Worm (Caenorhabditis elegans) whole organism, young adult: ENCODE results near the gene W06A7.2.
A peak's percentile ranks its signal among the peaks of the same experiment; 100 is the strongest.

Experiments used
- F10E7.11 ChIP-seq: sonication (generic microtip); optimal IDR thresholded peaks from 2 replicates; lab custom pipeline; 2017; ENCODE audit warnings: mild to moderate bottlenecking, missing genetic modification characterization, moderate library complexity, missing compliant biosample characterization
- F57A8.1 ChIP-seq: fragments of 200-800 bp; sonication (Bioruptor generic); optimal IDR thresholded peaks from 2 replicates; lab custom pipeline; 2018; ENCODE audit warnings: mild to moderate bottlenecking, missing genetic modification characterization, moderate library complexity, missing compliant biosample characterization
- T07F8.4 ChIP-seq: sonication (generic microtip); optimal IDR thresholded peaks from 2 replicates; lab custom pipeline; 2016; ENCODE audit warnings: mild to moderate bottlenecking, missing genetic modification characterization, moderate library complexity, missing compliant biosample characterization
- Y53G8AR.9 ChIP-seq: fragments of 200-800 bp; sonication (Bioruptor generic); conservative IDR thresholded peaks from 2 replicates; pipeline ENCODE4 v1.3.6; 2022; ENCODE audit warnings: missing genetic modification reagents, missing genetic modification characterization, missing compliant biosample characterization
- Y95B8A.8 ChIP-seq: fragments of 200-800 bp; sonication (Bioruptor generic); IDR thresholded peaks from 2 replicates; pipeline ENCODE4 v1.3.6; 2022; ENCODE audit warnings: missing genetic modification reagents, missing genetic modification characterization, missing compliant biosample characterization
- aptf-2 ChIP-seq: fragments of 200-800 bp; sonication (Bioruptor generic); conservative IDR thresholded peaks from 2 replicates; pipeline ENCODE4 v1.3.6; 2022; ENCODE audit warnings: missing genetic modification reagents, missing genetic modification characterization, missing compliant biosample characterization
- atf-7 ChIP-seq: sonication (generic microtip); optimal IDR thresholded peaks from 2 replicates; lab custom pipeline; 2017; ENCODE audit warnings: mild to moderate bottlenecking, missing genetic modification characterization, missing compliant biosample characterization
- athp-1 ChIP-seq: sonication (generic microtip); optimal IDR thresholded peaks from 2 replicates; lab custom pipeline; 2017; ENCODE audit warnings: mild to moderate bottlenecking, missing genetic modification characterization, missing compliant biosample characterization
- attf-6 ChIP-seq: fragments of 200-800 bp; sonication (Bioruptor generic); IDR thresholded peaks from 2 replicates; pipeline ENCODE4 v1.3.6; 2022; ENCODE audit warnings: missing genetic modification reagents, missing genetic modification characterization, missing compliant biosample characterization
- cebp-1 ChIP-seq, 2 experiments: fragments of 200-800 bp in 1 of 2; sonication (Bioruptor generic) in 1 of 2; sonication (generic microtip) in 1 of 2; IDR thresholded peaks in 1 of 2; optimal IDR thresholded peaks in 1 of 2; 2 replicates each; pipeline versions ENCODE4 v1.3.6 to Lab custom; 2017 to 2022; ENCODE audit warnings: missing compliant biosample characterization in 2 of 2, missing genetic modification characterization in 2 of 2, mild to moderate bottlenecking in 1 of 2, missing genetic modification reagents in 1 of 2, moderate library complexity in 1 of 2
- ceh-79 ChIP-seq: sonication (generic microtip); optimal IDR thresholded peaks from 2 replicates; lab custom pipeline; 2017; ENCODE audit warnings: mild to moderate bottlenecking, missing genetic modification characterization, missing compliant biosample characterization
- chd-7 ChIP-seq: sonication (generic microtip); optimal IDR thresholded peaks from 2 replicates; lab custom pipeline; 2016; ENCODE audit warnings: mild to moderate bottlenecking, missing genetic modification characterization, moderate library complexity, missing compliant biosample characterization
- dox-1 ChIP-seq: fragments of 200-800 bp; sonication (Bioruptor generic); IDR thresholded peaks from 2 replicates; pipeline ENCODE4 v1.3.6; 2022; ENCODE audit warnings: missing genetic modification reagents, missing genetic modification characterization, missing compliant biosample characterization
- egrh-3 ChIP-seq: fragments of 200-800 bp; sonication (Bioruptor generic); IDR thresholded peaks from 2 replicates; pipeline ENCODE4 v1.3.6; 2022; ENCODE audit warnings: missing genetic modification reagents, missing genetic modification characterization, missing compliant biosample characterization
- ets-4 ChIP-seq: fragments of 200-800 bp; sonication (Bioruptor generic); optimal IDR thresholded peaks from 2 replicates; lab custom pipeline; 2018; ENCODE audit warnings: mild to moderate bottlenecking, missing genetic modification characterization, missing compliant biosample characterization
- fkh-3 ChIP-seq: sonication (generic microtip); optimal IDR thresholded peaks from 2 replicates; lab custom pipeline; 2016; ENCODE audit warnings: mild to moderate bottlenecking, missing genetic modification characterization, missing compliant biosample characterization
- hmg-1.2 ChIP-seq: fragments of 200-800 bp; sonication (Bioruptor generic); IDR thresholded peaks from 2 replicates; pipeline ENCODE4 v1.3.6; 2022; ENCODE audit warnings: missing genetic modification reagents, missing genetic modification characterization, missing compliant biosample characterization
- let-526 ChIP-seq: fragments of 200-800 bp; sonication (Bioruptor generic); IDR thresholded peaks from 2 replicates; pipeline ENCODE4 v1.3.6; 2022; ENCODE audit warnings: missing genetic modification reagents, missing genetic modification characterization, missing compliant biosample characterization
- let-607 ChIP-seq, 2 experiments: fragments of 200-800 bp in 1 of 2; sonication (Bioruptor generic) in 1 of 2; sonication (generic microtip) in 1 of 2; optimal IDR thresholded peaks; 2 replicates each; lab custom pipeline; 2016 to 2018; ENCODE audit warnings: mild to moderate bottlenecking in 2 of 2, missing compliant biosample characterization in 2 of 2, missing genetic modification characterization in 2 of 2, moderate library complexity in 2 of 2, missing genotype in 1 of 2
- lin-40 ChIP-seq: sonication (generic microtip); optimal IDR thresholded peaks from 2 replicates; lab custom pipeline; 2016; ENCODE audit warnings: missing genetic modification characterization, mild to moderate bottlenecking, missing compliant biosample characterization, missing genotype, missing genetic modification reagents
- madf-10 ChIP-seq: sonication (generic microtip); optimal IDR thresholded peaks from 2 replicates; lab custom pipeline; 2016; ENCODE audit warnings: mild to moderate bottlenecking, missing genetic modification characterization, missing compliant biosample characterization
- madf-3 ChIP-seq: fragments of 200-800 bp; sonication (Bioruptor generic); IDR thresholded peaks from 2 replicates; pipeline ENCODE4 v1.3.6; 2022; ENCODE audit warnings: missing genetic modification reagents, missing genetic modification characterization, missing compliant biosample characterization
- madf-8 ChIP-seq: fragments of 200-800 bp; sonication (Bioruptor generic); conservative IDR thresholded peaks from 2 replicates; pipeline ENCODE4 v1.3.6; 2022; ENCODE audit warnings: missing genetic modification reagents, missing genetic modification characterization, missing compliant biosample characterization
- mel-28 ChIP-seq: sonication (generic microtip); optimal IDR thresholded peaks from 2 replicates; lab custom pipeline; 2016; ENCODE audit warnings: borderline replicate concordance, mild to moderate bottlenecking, missing genetic modification characterization, missing compliant biosample characterization
- nfya-1 ChIP-seq: sonication (generic microtip); optimal IDR thresholded peaks from 2 replicates; lab custom pipeline; 2017; ENCODE audit warnings: antibody characterized with exemption, missing compliant biosample characterization, missing genetic modification characterization, borderline replicate concordance; ENCODE audit not compliant: insufficient read depth
- nfya-2 ChIP-seq: fragments of 200-800 bp; sonication (Bioruptor generic); IDR thresholded peaks from 2 replicates; pipeline ENCODE4 v1.3.6; 2022; ENCODE audit warnings: missing genetic modification reagents, missing genetic modification characterization, missing compliant biosample characterization
- nfyb-1 ChIP-seq: fragments of 200-800 bp; sonication (Bioruptor generic); IDR thresholded peaks from 2 replicates; pipeline ENCODE4 v1.3.6; 2022; ENCODE audit warnings: missing genetic modification reagents, missing genetic modification characterization, missing compliant biosample characterization
- nhr-90 ChIP-seq: sonication (generic microtip); optimal IDR thresholded peaks from 2 replicates; lab custom pipeline; 2016; ENCODE audit warnings: missing genotype, mild to moderate bottlenecking, missing genetic modification characterization, missing compliant biosample characterization
- pbrm-1 ChIP-seq: fragments of 200-800 bp; sonication (Bioruptor generic); IDR thresholded peaks from 2 replicates; pipeline ENCODE4 v1.3.6; 2022; ENCODE audit warnings: missing genetic modification reagents, missing genetic modification characterization, missing compliant biosample characterization
- rcor-1 ChIP-seq: fragments of 200-800 bp; sonication (Bioruptor generic); IDR thresholded peaks from 2 replicates; pipeline ENCODE4 v1.3.6; 2022; ENCODE audit warnings: missing genetic modification reagents, missing genetic modification characterization, missing compliant biosample characterization
- repo-1 ChIP-seq: sonication (generic microtip); optimal IDR thresholded peaks from 2 replicates; lab custom pipeline; 2017; ENCODE audit warnings: mild to moderate bottlenecking, missing genetic modification characterization, missing compliant biosample characterization
- sea-2 ChIP-seq: fragments of 200-800 bp; sonication (Bioruptor generic); IDR thresholded peaks from 2 replicates; pipeline ENCODE4 v1.3.6; 2022; ENCODE audit warnings: missing genetic modification characterization, missing compliant biosample characterization
- somi-1 ChIP-seq: fragments of 200-800 bp; sonication (Bioruptor generic); optimal IDR thresholded peaks from 2 replicates; lab custom pipeline; 2018; ENCODE audit warnings: mild to moderate bottlenecking, missing genetic modification characterization, missing compliant biosample characterization
- tlf-1 ChIP-seq: fragments of 200-800 bp; sonication (Bioruptor generic); optimal IDR thresholded peaks from 2 replicates; lab custom pipeline; 2018; ENCODE audit warnings: mild to moderate bottlenecking, missing genetic modification characterization, missing compliant biosample characterization
- unc-130 ChIP-seq: sonication (generic microtip); optimal IDR thresholded peaks from 2 replicates; lab custom pipeline; 2016; ENCODE audit warnings: missing genetic modification reagents, missing genetic modification characterization, missing compliant biosample characterization
- zfh-2 ChIP-seq: fragments of 200-800 bp; sonication (Bioruptor generic); conservative IDR thresholded peaks from 2 replicates; pipeline ENCODE4 v1.3.6; 2022; ENCODE audit warnings: missing genetic modification reagents, missing genetic modification characterization, missing compliant biosample characterization
- ztf-18 ChIP-seq: sonication (generic microtip); optimal IDR thresholded peaks from 2 replicates; lab custom pipeline; 2016; ENCODE audit warnings: missing genotype, mild to moderate bottlenecking, missing genetic modification characterization, missing compliant biosample characterization
- ztf-28 ChIP-seq: fragments of 200-800 bp; sonication (Bioruptor generic); IDR thresholded peaks from 2 replicates; pipeline ENCODE4 v1.3.6; 2022; ENCODE audit warnings: missing genetic modification reagents, missing genetic modification characterization, missing compliant biosample characterization
- ztf-3 ChIP-seq: fragments of 200-800 bp; sonication (Bioruptor generic); optimal IDR thresholded peaks from 2 replicates; lab custom pipeline; 2018; ENCODE audit warnings: mild to moderate bottlenecking, missing genetic modification characterization, missing compliant biosample characterization

Gene W06A7.2

DNA sequence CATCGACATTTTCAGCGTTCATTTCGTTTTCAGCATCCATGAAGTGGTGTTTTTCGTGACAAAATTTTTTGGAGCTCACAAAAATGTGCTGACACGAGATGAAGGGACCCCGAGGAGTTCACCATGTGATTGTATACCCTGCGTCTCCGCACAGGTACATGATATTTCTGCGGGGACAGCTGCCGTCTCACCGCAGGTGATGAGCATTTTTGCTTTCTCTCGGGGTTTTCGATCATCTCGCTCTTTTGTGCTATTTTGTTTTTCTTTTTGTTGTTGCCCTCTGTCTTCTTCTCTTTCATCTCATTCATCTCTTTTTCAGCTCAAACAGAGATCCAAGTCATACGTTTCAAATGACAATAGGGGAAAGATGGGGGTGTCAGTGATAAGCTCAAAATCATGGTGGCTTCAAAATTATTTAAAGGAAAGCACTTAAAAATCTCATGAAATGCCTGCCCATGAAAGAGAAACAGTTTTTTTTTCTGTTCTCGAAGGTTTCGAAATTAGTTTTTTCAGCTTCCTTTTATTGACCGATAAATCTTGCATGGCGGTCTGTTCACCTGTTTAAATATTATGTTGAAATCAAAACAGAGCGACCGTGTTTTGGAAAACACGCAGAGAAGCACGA, 25.8 kb downstream of the W06A7.2 start, which contains the start of gene ret-1 (continued):
- no peak for TF ChIP-seq fkh-3
- no peak for TF ChIP-seq tlf-1
- TF ChIP-seq ztf-28 (GFP tag; lab: Robert Waterston, UW), result no peak
- peak; percentile 58 for TF ChIP-seq chd-7
- TF ChIP-seq ets-4, result no peak
- no peak for TF ChIP-seq repo-1
- TF ChIP-seq dox-1 (GFP tag; lab: Robert Waterston, UW), result peak; percentile 30; the same call in 1 of the 2 replicates
- TF ChIP-seq madf-10 (tag; lab: Kevin White, UChicago), result no peak
- TF ChIP-seq F57A8.1 (GFP tag; lab: Kevin White, UChicago), result no peak
- TF ChIP-seq rcor-1 (GFP tag; lab: Robert Waterston, UW), result no peak
- no peak for TF ChIP-seq mel-28 (tag; lab: Kevin White, UChicago)
- TF ChIP-seq nhr-90 (tag; lab: Kevin White, UChicago), result peak; percentile 14
- no peak for TF ChIP-seq F10E7.11 (tag; lab: Kevin White, UChicago)
- TF ChIP-seq nfya-1 (tag; lab: Kevin White, UChicago), result no peak
- no peak; the same call in 1 of the 2 replicates for TF ChIP-seq aptf-2 (GFP tag; lab: Robert Waterston, UW)
- no peak for TF ChIP-seq attf-6 (GFP tag; lab: Robert Waterston, UW)
- TF ChIP-seq nfyb-1 (GFP tag; lab: Robert Waterston, UW), result no peak
- TF ChIP-seq athp-1 (tag; lab: Kevin White, UChicago), result no peak
- TF ChIP-seq Y95B8A.8 (GFP tag; lab: Robert Waterston, UW), result no peak
- TF ChIP-seq madf-3 (GFP tag; lab: Robert Waterston, UW), result 0 out of 2 replicates have a peak, but pooled peaks have one; percentile 57
- no peak for TF ChIP-seq ztf-18 (tag; lab: Kevin White, UChicago)
- no peak for TF ChIP-seq atf-7 (tag; lab: Kevin White, UChicago)
- no peak for TF ChIP-seq lin-40 (tag; lab: Kevin White, UChicago)
- TF ChIP-seq T07F8.4, result no peak
- TF ChIP-seq somi-1 (GFP tag; lab: Kevin White, UChicago), result peak; percentile 34
- 0 out of 2 replicates have a peak, but pooled peaks have one; percentile 14 for TF ChIP-seq zfh-2 (GFP tag; lab: Robert Waterston, UW)
- TF ChIP-seq nfya-2 (GFP tag; lab: Robert Waterston, UW), result no peak
- TF ChIP-seq cebp-1 (GFP tag; IDR thresholded peaks at IDR 0.05; lab: Robert Waterston, UW), result no peak
- TF ChIP-seq cebp-1 (tag; optimal IDR thresholded peaks at IDR 0.05; lab: Kevin White, UChicago), result peak; percentile 50
- TF ChIP-seq egrh-3 (GFP tag; lab: Robert Waterston, UW), result no peak
- TF ChIP-seq madf-8 (GFP tag; lab: Robert Waterston, UW), result no peak
- peak; percentile 51; the same call in 1 of the 2 replicates for TF ChIP-seq hmg-1.2 (GFP tag; lab: Robert Waterston, UW)
- TF ChIP-seq let-526, result 0 out of 2 replicates have a peak, but pooled peaks have one; percentile 46
- no peak for TF ChIP-seq let-607 (tag; optimal IDR thresholded peaks at IDR 0.05; lab: Kevin White, UChicago)
- TF ChIP-seq ztf-3 (GFP tag; lab: Kevin White, UChicago), result no peak
- TF ChIP-seq Y53G8AR.9 (GFP tag; lab: Robert Waterston, UW), result 0 out of 2 replicates have a peak, but pooled peaks have one; percentile 19
- TF ChIP-seq sea-2 (GFP tag; lab: Robert Waterston, UW), result no peak
- no peak; the same call in 1 of the 2 replicates for TF ChIP-seq pbrm-1 (GFP tag; lab: Robert Waterston, UW)
- TF ChIP-seq ceh-79 (tag; lab: Kevin White, UChicago), result no peak
- TF ChIP-seq unc-130 (GFP tag; lab: Kevin White, UChicago), result no peak
